Worm (Caenorhabditis elegans) whole organism, L4 larva: ENCODE results near the gene F35E12.9.

Experiments used
- Y5F2A.4 ChIP-seq: fragments of 200-800 bp; sonication (Bioruptor generic); optimal IDR thresholded peaks from 2 replicates; lab custom pipeline; 2018; ENCODE audit warnings: mild to moderate bottlenecking, missing genetic modification characterization, missing compliant biosample characterization
- ceh-20 ChIP-seq: fragments of 200-800 bp; sonication (Bioruptor generic); IDR thresholded peaks from 2 replicates; pipeline ENCODE4 v1.3.6; 2022; ENCODE audit warnings: missing genetic modification reagents, missing genetic modification characterization, missing compliant biosample characterization
- hif-1 ChIP-seq, 2 experiments: sonication (generic microtip); optimal IDR thresholded peaks; 2 replicates each; lab custom pipeline; 2016 to 2017; ENCODE audit warnings: missing compliant biosample characterization in 2 of 2, missing genetic modification characterization in 2 of 2, missing genetic modification reagents in 2 of 2, missing genotype in 2 of 2, mild to moderate bottlenecking in 1 of 2
- lir-3 ChIP-seq: sonication (generic microtip); optimal IDR thresholded peaks from 2 replicates; lab custom pipeline; 2016; ENCODE audit warnings: mild to moderate bottlenecking, missing genetic modification characterization, missing compliant biosample characterization
- lsy-2 ChIP-seq, 2 experiments: fragments of 150-350 bp in 1 of 2; sonication (generic microtip) in 1 of 2; optimal IDR thresholded peaks; 2 replicates each; lab custom pipeline; 2014 to 2017; ENCODE audit warnings: missing biosample characterization in 2 of 2, missing genetic modification characterization in 2 of 2
- mep-1 ChIP-seq: fragments of 150-350 bp; sonication (generic microtip); optimal IDR thresholded peaks from 3 replicates; lab custom pipeline; 2014; ENCODE audit warnings: missing biosample characterization, missing genetic modification characterization
- nhr-25 ChIP-seq: sonication (generic microtip); optimal IDR thresholded peaks from 2 replicates; lab custom pipeline; 2017; ENCODE audit warnings: missing genetic modification characterization, mild to moderate bottlenecking, missing compliant biosample characterization, antibody characterized with exemption, moderate library complexity, borderline replicate concordance; ENCODE audit not compliant: insufficient read depth
- unc-62 ChIP-seq, 3 experiments: fragments of 150-350 bp in 1 of 3; sonication (generic microtip); optimal IDR thresholded peaks in 2 of 3; peaks in 1 of 3; 1 replicate in 1 of 3; 2 replicates in 2 of 3; lab custom pipeline; 2014 to 2017; ENCODE audit warnings: missing biosample characterization in 3 of 3, missing genetic modification characterization in 3 of 3, missing genetic modification reagents in 3 of 3, missing genotype in 1 of 3

DNA sequence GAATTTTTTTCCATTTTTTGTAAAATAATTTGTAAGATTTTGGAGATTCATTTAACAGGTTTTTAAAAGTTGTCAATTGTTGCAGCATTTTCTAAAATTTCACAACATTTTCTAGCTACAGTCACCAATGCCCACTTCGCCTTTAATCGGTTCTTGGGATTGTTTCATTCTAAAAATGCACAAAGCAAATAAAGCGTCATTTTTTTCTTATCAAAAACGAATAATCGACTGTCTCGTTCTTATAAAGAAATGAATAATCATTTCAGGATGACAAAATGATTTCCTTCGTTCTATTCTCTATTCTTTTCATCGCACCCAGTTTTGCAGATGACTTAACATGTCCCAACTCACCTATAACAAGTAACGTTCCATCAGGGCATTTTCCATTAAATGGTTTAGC, 30.6 kb upstream of the F35E12.9 start, which contains the start of gene F53C11.1:
- TF ChIP-seq nhr-25 (tag; lab: Kevin White, UChicago) (no peak), Y5F2A.4 (no peak), mep-1 (no peak), lir-3 (tag; lab: Kevin White, UChicago) (no peak), unc-62 (GFP tag; optimal IDR thresholded peaks at IDR 0.05 in 1 of 2; lab: Kevin White, UChicago) (peak in 1 of 2 experiments; percentile 19), unc-62 (tag; optimal IDR thresholded peaks at IDR 0.05; lab: Kevin White, UChicago) (no peak), ceh-20 (GFP tag; lab: Robert Waterston, UW) (no peak), hif-1 (tag; optimal IDR thresholded peaks at IDR 0.05; lab: Kevin White, UChicago) (no peak), lsy-2 (tag; optimal IDR thresholded peaks at IDR 0.05; lab: Kevin White, UChicago) (no peak)
